Worm (Caenorhabditis elegans) whole organism, early embryonic: Measurements from ENCODE around the gene bath-33.

Experiments used
- B0310.2 ChIP-seq: sonication (generic microtip); optimal IDR thresholded peaks from 2 replicates; lab custom pipeline; 2016; ENCODE audit warnings: mild to moderate bottlenecking, missing genetic modification characterization, missing compliant biosample characterization
- ama-1 ChIP-seq: fragments of 150-350 bp; optimal IDR thresholded peaks from 2 replicates; lab custom pipeline; 2014
- sea-1 ChIP-seq: fragments of 200-800 bp; sonication (Bioruptor generic); conservative IDR thresholded peaks from 2 replicates; pipeline ENCODE4 v1.3.6; 2022; ENCODE audit warnings: missing genetic modification characterization, missing compliant biosample characterization
- tbx-37 ChIP-seq: fragments of 200-800 bp; sonication (Bioruptor generic); conservative IDR thresholded peaks from 2 replicates; pipeline ENCODE4 v1.3.6; 2022; ENCODE audit warnings: missing genetic modification reagents, missing genetic modification characterization, missing compliant biosample characterization
- tra-4 ChIP-seq: sonication (generic microtip); optimal IDR thresholded peaks from 2 replicates; lab custom pipeline; 2017; ENCODE audit warnings: missing genetic modification characterization, missing compliant biosample characterization

- TF ChIP-seq B0310.2 (tag; lab: Kevin White, UChicago) (no peak), tra-4 (no peak), sea-1 (GFP tag; lab: Robert Waterston, UW) (no peak), ama-1 (lab: Kevin White, UChicago) (no peak), tbx-37 (GFP tag; lab: Robert Waterston, UW) (no peak)
These were observed 34.5 kb upstream of the bath-33 start, which contains the start of gene srh-72 for ce11 chrII:1640496-1640895.
